Worm (Caenorhabditis elegans) whole organism, early embryonic: ENCODE data around the gene C26E6.12.

Experiments used
- ama-1 ChIP-seq: fragments of 150-350 bp; optimal IDR thresholded peaks from 2 replicates; lab custom pipeline; 2014
- flt-1 ChIP-seq: fragments of 200-800 bp; sonication (Bioruptor generic); IDR thresholded peaks from 2 replicates; pipeline ENCODE4 v1.3.6; 2022; ENCODE audit warnings: missing genetic modification characterization, missing compliant biosample characterization

ce11 chrIII:4895313-4895712 lies 36.7 kb downstream of the C26E6.12 start:
- TF ChIP-seq ama-1 (lab: Kevin White, UChicago) (no peak), flt-1 (no peak)
